Worm (Caenorhabditis elegans) whole organism, L2 larva: ENCODE measurements around the gene rom-1.

Experiments used
- alr-1 ChIP-seq: fragments of 150-350 bp; optimal IDR thresholded peaks from 2 replicates; lab custom pipeline; 2014; ENCODE audit warnings: missing biosample characterization, missing genetic modification characterization
- ama-1 ChIP-seq: fragments of 150-350 bp; optimal IDR thresholded peaks from 2 replicates; lab custom pipeline; 2018; ENCODE audit warnings: inconsistent platforms
- mdl-1 ChIP-seq, 2 experiments: fragments of 150-350 bp in 1 of 2; sonication (generic microtip) in 1 of 2; optimal IDR thresholded peaks; 2 replicates each; lab custom pipeline; 2017; ENCODE audit warnings: missing biosample characterization in 2 of 2, missing genetic modification characterization in 2 of 2
- nhr-12 ChIP-seq: fragments of 150-350 bp; optimal IDR thresholded peaks from 2 replicates; lab custom pipeline; 2014; ENCODE audit warnings: missing biosample characterization, missing genetic modification characterization

ce11 chrIII:4948631-4949030 is 41.6 kb downstream of the rom-1 start:
- TF ChIP-seq ama-1 (lab: Kevin White, UChicago), result no peak
- no peak for TF ChIP-seq nhr-12 (tag; lab: Kevin White, UChicago)
- TF ChIP-seq alr-1 (tag; lab: Kevin White, UChicago), result no peak
- TF ChIP-seq mdl-1 (tag; optimal IDR thresholded peaks at IDR 0.05; lab: Kevin White, UChicago), result no peak
